Fruit fly (Drosophila melanogaster) whole organism, embryonic: ENCODE results near the gene CG10195.

Experiments
- CG12744 ChIP-seq: fragments of 200-800 bp; sonication (Bioruptor generic); optimal IDR thresholded peaks from 2 replicates; lab custom pipeline; 2016; ENCODE audit warnings: missing biosample characterization, missing genetic modification characterization
- CG34224 ChIP-seq: fragments of 200-800 bp; sonication (Bioruptor generic); IDR thresholded peaks from 3 replicates; pipeline ENCODE4 v1.3.6; 2022; ENCODE audit warnings: missing biosample characterization, missing genetic modification characterization; ENCODE audit not compliant: partially characterized antibody
- CG9727 ChIP-seq: fragments of 200-800 bp; sonication (Bioruptor generic); optimal IDR thresholded peaks from 3 replicates; lab custom pipeline; 2017; ENCODE audit warnings: missing biosample characterization, mild to moderate bottlenecking, missing genetic modification characterization
- nerfin-1 ChIP-seq: fragments of 200-800 bp; sonication (Bioruptor generic); optimal IDR thresholded peaks from 3 replicates; lab custom pipeline; 2019; ENCODE audit warnings: missing biosample characterization, mild to moderate bottlenecking, missing genetic modification characterization, moderate library complexity

DNA sequence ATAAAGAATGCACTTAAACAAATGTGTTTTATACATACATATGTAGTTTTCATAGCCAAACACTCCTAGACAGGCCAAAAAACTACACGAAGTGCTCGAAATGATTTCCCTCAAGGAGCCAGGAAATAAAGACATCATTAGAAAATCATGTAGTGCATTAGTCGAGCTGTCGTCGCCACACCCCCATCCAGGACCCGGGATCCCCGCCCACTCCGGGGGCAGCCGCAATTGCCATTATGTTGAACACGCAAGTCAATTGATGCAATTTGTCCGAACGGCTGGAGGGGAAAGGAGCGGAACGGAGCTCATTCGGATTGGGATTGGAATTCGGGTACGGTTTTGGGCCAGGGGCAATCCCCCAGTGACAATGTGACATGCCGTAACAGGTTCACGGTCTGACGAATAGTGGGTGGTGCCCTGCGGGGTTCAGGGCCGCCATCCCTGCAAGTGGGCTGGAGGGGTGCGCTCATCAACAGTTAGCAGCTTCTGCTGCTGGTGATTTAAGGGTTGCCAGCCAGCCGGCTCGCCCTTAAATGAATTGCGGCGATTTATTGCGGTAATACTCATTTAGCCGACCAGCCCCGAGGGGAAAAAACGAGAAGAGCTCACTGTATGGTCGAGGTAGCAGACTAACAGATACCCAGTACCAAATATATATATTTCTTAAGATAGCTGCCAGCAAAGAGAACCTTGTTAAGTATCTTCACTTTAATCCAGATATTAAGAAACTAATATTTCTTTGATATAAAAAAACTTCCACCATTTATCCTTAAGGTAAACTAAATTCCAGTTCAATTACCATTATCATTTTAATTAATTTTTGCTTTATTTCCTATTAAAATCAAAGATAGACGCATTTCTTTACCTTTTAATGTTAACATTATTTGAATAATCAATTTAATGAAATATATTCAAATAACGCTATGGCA, 3.8 kb downstream of the CG10195 start:
- TF ChIP-seq nerfin-1 (tag; lab: Kevin White, UChicago): peak; percentile 93
- TF ChIP-seq CG34224: no peak
- TF ChIP-seq CG9727 (GFP tag; lab: Kevin White, UChicago): no peak
- no peak for TF ChIP-seq CG12744 (GFP tag; lab: Kevin White, UChicago)
